Fruit fly (Drosophila melanogaster) whole organism, adult: ENCODE data around the gene Rpt5.

Experiments
- CG11617 ChIP-seq: fragments of 200-800 bp; sonication (Bioruptor generic); optimal IDR thresholded peaks from 2 replicates; lab custom pipeline; 2017; ENCODE audit warnings: mild to moderate bottlenecking, missing biosample characterization, missing genetic modification reagents, missing genetic modification characterization
- CG12768 ChIP-seq: fragments of 200-800 bp; sonication (Bioruptor generic); optimal IDR thresholded peaks from 2 replicates; lab custom pipeline; 2017; ENCODE audit warnings: missing biosample characterization, missing genetic modification characterization, mild to moderate bottlenecking, moderate library complexity, missing genetic modification reagents
- CG14711 ChIP-seq: fragments of 200-800 bp; sonication (Bioruptor generic); optimal IDR thresholded peaks from 2 replicates; lab custom pipeline; 2018; ENCODE audit warnings: missing biosample characterization, mild to moderate bottlenecking, missing genetic modification characterization, moderate library complexity
- CG5204 ChIP-seq: fragments of 200-800 bp; sonication (Bioruptor generic); optimal IDR thresholded peaks from 2 replicates; lab custom pipeline; 2016; ENCODE audit warnings: missing biosample characterization, missing genetic modification characterization
- CG7045 ChIP-seq: fragments of 200-800 bp; sonication (Bioruptor generic); optimal IDR thresholded peaks from 2 replicates; lab custom pipeline; 2017; ENCODE audit warnings: missing biosample characterization, mild to moderate bottlenecking, missing genetic modification characterization
- Clk ChIP-seq: fragments of 200-800 bp; sonication (Bioruptor generic); optimal IDR thresholded peaks from 2 replicates; lab custom pipeline; 2017; ENCODE audit warnings: missing biosample characterization, missing genetic modification characterization
- Crg-1 ChIP-seq: fragments of 200-800 bp; sonication (Bioruptor generic); optimal IDR thresholded peaks from 2 replicates; lab custom pipeline; 2016; ENCODE audit warnings: missing biosample characterization, missing genetic modification characterization
- Hr96 ChIP-seq: fragments of 200-800 bp; sonication (Bioruptor generic); optimal IDR thresholded peaks from 2 replicates; lab custom pipeline; 2016; ENCODE audit warnings: missing biosample characterization, missing genetic modification characterization
- Mnt ChIP-seq: fragments of 200-800 bp; sonication (Bioruptor generic); optimal IDR thresholded peaks from 2 replicates; lab custom pipeline; 2016; ENCODE audit warnings: missing biosample characterization, mild to moderate bottlenecking, missing genetic modification characterization
- bab1 ChIP-seq: fragments of 200-800 bp; sonication (Bioruptor generic); optimal IDR thresholded peaks from 3 replicates; lab custom pipeline; 2019; ENCODE audit warnings: missing biosample characterization, mild to moderate bottlenecking, missing genetic modification characterization, moderate library complexity
- cic ChIP-seq: fragments of 200-800 bp; sonication (Bioruptor generic); optimal IDR thresholded peaks from 2 replicates; lab custom pipeline; 2017; ENCODE audit warnings: missing biosample characterization, mild to moderate bottlenecking, missing genetic modification characterization, moderate library complexity
- kay ChIP-seq: fragments of 200-800 bp; sonication (Bioruptor generic); peaks from one replicate; lab custom pipeline; 2016; ENCODE audit warnings: missing biosample characterization, missing genetic modification characterization, borderline replicate concordance
- toe ChIP-seq: fragments of 200-800 bp; sonication (Bioruptor generic); optimal IDR thresholded peaks from 2 replicates; lab custom pipeline; 2016; ENCODE audit warnings: missing biosample characterization, missing genetic modification characterization

DNA sequence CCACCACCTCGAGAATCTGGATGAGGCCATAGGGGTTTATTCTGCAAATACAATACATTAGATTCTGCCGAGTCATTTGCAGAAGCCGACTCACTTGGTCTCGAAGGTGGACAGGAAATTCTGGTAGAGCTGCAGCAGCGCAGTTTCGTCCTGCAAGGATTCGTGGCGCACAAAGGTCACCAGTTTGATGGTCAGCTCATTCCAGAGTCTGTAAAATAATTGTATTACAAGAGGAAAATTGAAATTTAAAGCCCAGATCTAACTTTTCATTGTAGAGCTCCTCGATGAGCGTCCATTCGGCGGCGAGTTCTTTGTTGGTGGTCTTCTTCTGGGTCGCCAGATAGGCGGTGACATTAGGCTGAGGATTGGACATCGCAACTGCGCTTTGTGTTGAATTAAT lies 20.1 kb upstream of the Rpt5 start:
- TF ChIP-seq kay (GFP tag; lab: Kevin White, UChicago) (no peak), CG12768 (GFP tag; lab: Kevin White, UChicago) (no peak), cic (no peak), Crg-1 (GFP tag; lab: Kevin White, UChicago) (no peak), CG5204 (GFP tag; lab: Kevin White, UChicago) (no peak), Clk (no peak), Hr96 (GFP tag; lab: Kevin White, UChicago) (no peak), Mnt (GFP tag; lab: Kevin White, UChicago) (no peak), CG14711 (tag; lab: Kevin White, UChicago) (no peak), CG11617 (no peak), bab1 (GFP tag; lab: Kevin White, UChicago) (no peak), CG7045 (GFP tag; lab: Kevin White, UChicago) (no peak), toe (no peak)
